Worm (Caenorhabditis elegans) whole organism, late embryonic: Measurements from ENCODE around the gene chil-14.

Source experiments
- C08G9.2 ChIP-seq: sonication (generic microtip); optimal IDR thresholded peaks from 2 replicates; lab custom pipeline; 2016; ENCODE audit warnings: mild to moderate bottlenecking, missing genetic modification characterization, moderate library complexity, missing compliant biosample characterization
- K09A11.1 ChIP-seq: sonication (generic microtip); optimal IDR thresholded peaks from 2 replicates; lab custom pipeline; 2017; ENCODE audit warnings: antibody characterized with exemption, mild to moderate bottlenecking, missing genetic modification characterization, missing compliant biosample characterization; ENCODE audit not compliant: insufficient read depth
- ahr-1 ChIP-seq: sonication (generic microtip); optimal IDR thresholded peaks from 2 replicates; lab custom pipeline; 2016; ENCODE audit warnings: missing genetic modification characterization, missing compliant biosample characterization
- ceh-14 ChIP-seq: sonication (generic microtip); optimal IDR thresholded peaks from 2 replicates; lab custom pipeline; 2016; ENCODE audit warnings: missing genotype, missing genetic modification characterization, missing compliant biosample characterization
- ceh-18 ChIP-seq: sonication (generic microtip); optimal IDR thresholded peaks from 2 replicates; lab custom pipeline; 2016; ENCODE audit warnings: missing genetic modification characterization, missing compliant biosample characterization
- ceh-2 ChIP-seq: sonication (generic microtip); optimal IDR thresholded peaks from 2 replicates; lab custom pipeline; 2016; ENCODE audit warnings: missing genotype, missing genetic modification characterization, missing compliant biosample characterization
- ceh-22 ChIP-seq: sonication (generic microtip); optimal IDR thresholded peaks from 2 replicates; lab custom pipeline; 2017; ENCODE audit warnings: missing biosample characterization, missing genetic modification characterization
- ceh-30 ChIP-seq: fragments of 150-350 bp; optimal IDR thresholded peaks from 2 replicates; lab custom pipeline; 2014; ENCODE audit warnings: missing biosample characterization, missing genetic modification characterization
- ceh-31 ChIP-seq: sonication (generic microtip); optimal IDR thresholded peaks from 2 replicates; lab custom pipeline; 2016; ENCODE audit warnings: missing genetic modification characterization, missing compliant biosample characterization
- ceh-45 ChIP-seq: fragments of 200-800 bp; sonication (Bioruptor generic); IDR thresholded peaks from 2 replicates; pipeline ENCODE4 v1.3.6; 2022; ENCODE audit warnings: missing genetic modification reagents, missing genetic modification characterization, missing compliant biosample characterization
- ceh-48 ChIP-seq: sonication (generic microtip); optimal IDR thresholded peaks from 2 replicates; lab custom pipeline; 2016; ENCODE audit warnings: missing genetic modification characterization, inconsistent platforms, missing compliant biosample characterization
- ceh-6 ChIP-seq: fragments of 200-800 bp; sonication (Bioruptor generic); optimal IDR thresholded peaks from 2 replicates; lab custom pipeline; 2018; ENCODE audit warnings: mild to moderate bottlenecking, missing genetic modification characterization, missing compliant biosample characterization
- dve-1 ChIP-seq: sonication (generic microtip); optimal IDR thresholded peaks from 2 replicates; lab custom pipeline; 2017; ENCODE audit warnings: antibody characterized with exemption, mild to moderate bottlenecking, missing genetic modification characterization, missing compliant biosample characterization
- elt-2 ChIP-seq: sonication (generic microtip); optimal IDR thresholded peaks from 2 replicates; lab custom pipeline; 2016; ENCODE audit warnings: missing genetic modification reagents, missing genetic modification characterization, missing compliant biosample characterization
- elt-4 ChIP-seq: sonication (generic microtip); optimal IDR thresholded peaks from 2 replicates; lab custom pipeline; 2016; ENCODE audit warnings: missing genetic modification characterization, missing compliant biosample characterization
- ets-4 ChIP-seq: sonication (generic microtip); optimal IDR thresholded peaks from 2 replicates; lab custom pipeline; 2016; ENCODE audit warnings: missing genetic modification characterization, missing compliant biosample characterization
- eyg-1 ChIP-seq: sonication (generic microtip); optimal IDR thresholded peaks from 2 replicates; lab custom pipeline; 2016; ENCODE audit warnings: missing genotype, missing genetic modification characterization, missing compliant biosample characterization
- fkh-10 ChIP-seq: fragments of 150-350 bp; optimal IDR thresholded peaks from 2 replicates; lab custom pipeline; 2014; ENCODE audit warnings: missing biosample characterization, missing genetic modification reagents, missing genetic modification characterization
- fkh-6 ChIP-seq: sonication (generic microtip); optimal IDR thresholded peaks from 2 replicates; lab custom pipeline; 2016; ENCODE audit warnings: missing genetic modification characterization, missing compliant biosample characterization
- hlh-6 ChIP-seq: sonication (generic microtip); optimal IDR thresholded peaks from 2 replicates; lab custom pipeline; 2016; ENCODE audit warnings: missing genotype, missing genetic modification characterization, missing compliant biosample characterization
- lim-6 ChIP-seq: sonication (generic microtip); optimal IDR thresholded peaks from 2 replicates; lab custom pipeline; 2016; ENCODE audit warnings: missing genetic modification characterization, missing compliant biosample characterization
- lin-11 ChIP-seq: fragments of 200-800 bp; sonication (Bioruptor generic); optimal IDR thresholded peaks from 2 replicates; lab custom pipeline; 2018; ENCODE audit warnings: mild to moderate bottlenecking, missing genetic modification characterization, missing compliant biosample characterization
- mec-3 ChIP-seq: sonication (generic microtip); optimal IDR thresholded peaks from 2 replicates; lab custom pipeline; 2016; ENCODE audit warnings: borderline replicate concordance, missing genetic modification characterization, missing compliant biosample characterization
- nfya-1 ChIP-seq: sonication (generic microtip); optimal IDR thresholded peaks from 2 replicates; lab custom pipeline; 2017; ENCODE audit warnings: missing genetic modification characterization, mild to moderate bottlenecking, missing compliant biosample characterization, antibody characterized with exemption, moderate library complexity
- nhr-11 ChIP-seq: fragments of 150-350 bp; optimal IDR thresholded peaks from 2 replicates; lab custom pipeline; 2014; ENCODE audit warnings: missing biosample characterization, missing genetic modification characterization
- pha-2 ChIP-seq: sonication (generic microtip); optimal IDR thresholded peaks from 2 replicates; lab custom pipeline; 2017; ENCODE audit warnings: mild to moderate bottlenecking, missing genetic modification characterization, missing compliant biosample characterization
- pha-4 ChIP-seq: fragments of 150-350 bp; optimal IDR thresholded peaks from 2 replicates; lab custom pipeline; 2018; ENCODE audit warnings: missing biosample characterization, missing genetic modification reagents, missing genetic modification characterization
- ref-2 ChIP-seq: sonication (generic microtip); optimal IDR thresholded peaks from 2 replicates; lab custom pipeline; 2016; ENCODE audit warnings: missing genetic modification characterization, missing compliant biosample characterization
- rnt-1 ChIP-seq: sonication (generic microtip); optimal IDR thresholded peaks from 2 replicates; lab custom pipeline; 2016; ENCODE audit warnings: missing genetic modification characterization, missing compliant biosample characterization
- sdc-2 ChIP-seq: sonication (generic microtip); optimal IDR thresholded peaks from 2 replicates; lab custom pipeline; 2016; ENCODE audit warnings: missing genotype, missing genetic modification characterization, missing compliant biosample characterization
- unc-42 ChIP-seq: sonication (generic microtip); optimal IDR thresholded peaks from 2 replicates; lab custom pipeline; 2016; ENCODE audit warnings: missing genotype, missing genetic modification characterization, missing compliant biosample characterization
- zip-5 ChIP-seq: sonication (generic microtip); optimal IDR thresholded peaks from 2 replicates; lab custom pipeline; 2016; ENCODE audit warnings: missing genetic modification characterization, missing compliant biosample characterization

The chil-14 gene

ce11 chrV:1476284-1476792 is 21.5 kb downstream of the chil-14 start:
- TF ChIP-seq nhr-11 (tag; lab: Kevin White, UChicago) (no peak), ceh-2 (tag; lab: Kevin White, UChicago) (no peak), rnt-1 (tag; lab: Kevin White, UChicago) (no peak), nfya-1 (tag; lab: Kevin White, UChicago) (no peak), ceh-18 (tag; lab: Kevin White, UChicago) (no peak), eyg-1 (no peak), ceh-30 (tag; lab: Kevin White, UChicago) (no peak), hlh-6 (tag; lab: Kevin White, UChicago) (no peak), elt-2 (tag; lab: Kevin White, UChicago) (no peak), ceh-14 (tag; lab: Kevin White, UChicago) (no peak), unc-42 (no peak), fkh-6 (tag; lab: Kevin White, UChicago) (no peak)
- TF ChIP-seq, all 69 proteins: peak for 0

ce11 chrV:1476841-1477240 is 22.0 kb downstream of the chil-14 start:
- TF ChIP-seq unc-42 (no peak), nfya-1 (tag; lab: Kevin White, UChicago) (no peak), K09A11.1 (tag; lab: Kevin White, UChicago) (no peak), ceh-48 (tag; lab: Kevin White, UChicago) (no peak), sdc-2 (tag; lab: Kevin White, UChicago) (no peak), pha-2 (no peak), elt-4 (no peak), ahr-1 (tag; lab: Kevin White, UChicago) (no peak), ceh-6 (GFP tag; lab: Kevin White, UChicago) (no peak), ceh-22 (no peak), ceh-45 (GFP tag; lab: Robert Waterston, UW) (no peak), ceh-2 (tag; lab: Kevin White, UChicago) (no peak), lim-6 (tag; lab: Kevin White, UChicago) (no peak), zip-5 (tag; lab: Kevin White, UChicago) (no peak)

- no peak for TF ChIP-seq ceh-2 (tag; lab: Kevin White, UChicago)
- peak; percentile 60 for TF ChIP-seq ceh-18 (tag; lab: Kevin White, UChicago)
These were observed 26.0 kb downstream of the chil-14 start for ce11 chrV:1480841-1481240.

ce11 chrV:1481742-1482141 is 26.9 kb downstream of the chil-14 start, which contains the start of gene C38C3.4:
Gene C38C3.4 (plus strand): TSS chrV:1482042.
- TF ChIP-seq dve-1 (peak; percentile 42), ceh-45 (GFP tag; lab: Robert Waterston, UW) (no peak)
- TF ChIP-seq, all 69 proteins: peak for 1

- TF ChIP-seq ets-4 (tag; lab: Kevin White, UChicago) = no peak
- no peak for TF ChIP-seq ref-2 (tag; lab: Kevin White, UChicago)
- no peak for TF ChIP-seq pha-4 (tag; lab: Kevin White, UChicago)
- no peak for TF ChIP-seq lin-11
- TF ChIP-seq unc-42 = peak; percentile 67
These were observed 31.2 kb downstream of the chil-14 start for ce11 chrV:1486031-1486430.

ce11 chrV:1487262-1487661 is 32.4 kb downstream of the chil-14 start:
- TF ChIP-seq C08G9.2 (tag; lab: Kevin White, UChicago) (no peak), ceh-31 (tag; lab: Kevin White, UChicago) (no peak), fkh-10 (no peak), mec-3 (tag; lab: Kevin White, UChicago) (no peak)
